Worm (Caenorhabditis elegans) whole organism, young adult: ENCODE measurements around the gene sek-4.

ENCODE experiments used
- D2030.7 ChIP-seq: fragments of 200-800 bp; sonication (Bioruptor generic); IDR thresholded peaks from 2 replicates; pipeline ENCODE4 v1.3.6; 2022; ENCODE audit warnings: missing genetic modification reagents, missing genetic modification characterization, missing compliant biosample characterization
- F22D6.2 ChIP-seq: sonication (generic microtip); optimal IDR thresholded peaks from 2 replicates; lab custom pipeline; 2016; ENCODE audit warnings: mild to moderate bottlenecking, missing genetic modification characterization, missing compliant biosample characterization
- F33H1.4 ChIP-seq: fragments of 200-800 bp; sonication (Bioruptor generic); IDR thresholded peaks from 2 replicates; pipeline ENCODE4 v1.3.6; 2022; ENCODE audit warnings: missing genetic modification reagents, missing genetic modification characterization, missing compliant biosample characterization
- F39B2.1 ChIP-seq: fragments of 200-800 bp; sonication (Bioruptor generic); IDR thresholded peaks from 2 replicates; pipeline ENCODE4 v1.3.6; 2022; ENCODE audit warnings: missing genetic modification reagents, missing genetic modification characterization, missing compliant biosample characterization
- F49E8.2 ChIP-seq: sonication (generic microtip); optimal IDR thresholded peaks from 3 replicates; lab custom pipeline; 2017; ENCODE audit warnings: missing genetic modification characterization, mild to moderate bottlenecking, missing compliant biosample characterization, antibody characterized with exemption, moderate library complexity; ENCODE audit not compliant: insufficient read depth
- T07F8.4 ChIP-seq: sonication (generic microtip); optimal IDR thresholded peaks from 2 replicates; lab custom pipeline; 2016; ENCODE audit warnings: mild to moderate bottlenecking, missing genetic modification characterization, moderate library complexity, missing compliant biosample characterization
- Y53F4B.3 ChIP-seq: fragments of 200-800 bp; sonication (Bioruptor generic); IDR thresholded peaks from 2 replicates; pipeline ENCODE4 v1.3.6; 2022; ENCODE audit warnings: missing genetic modification reagents, missing genetic modification characterization, missing compliant biosample characterization
- Y95B8A.8 ChIP-seq: fragments of 200-800 bp; sonication (Bioruptor generic); IDR thresholded peaks from 2 replicates; pipeline ENCODE4 v1.3.6; 2022; ENCODE audit warnings: missing genetic modification reagents, missing genetic modification characterization, missing compliant biosample characterization
- ZK185.1 ChIP-seq: sonication (generic microtip); optimal IDR thresholded peaks from 2 replicates; lab custom pipeline; 2016; ENCODE audit warnings: mild to moderate bottlenecking, missing genetic modification characterization, missing compliant biosample characterization; ENCODE audit not compliant: poor library complexity, severe bottlenecking
- akir-1 ChIP-seq: fragments of 200-800 bp; sonication (Bioruptor generic); optimal IDR thresholded peaks from 2 replicates; lab custom pipeline; 2018; ENCODE audit warnings: mild to moderate bottlenecking, missing genetic modification characterization, moderate library complexity, missing compliant biosample characterization
- cebp-2 ChIP-seq: fragments of 200-800 bp; sonication (Bioruptor generic); IDR thresholded peaks from 2 replicates; pipeline ENCODE4 v1.3.6; 2022; ENCODE audit warnings: missing genetic modification characterization, missing compliant biosample characterization
- ceh-100 ChIP-seq: fragments of 200-800 bp; sonication (Bioruptor generic); IDR thresholded peaks from 2 replicates; pipeline ENCODE4 v1.3.6; 2022; ENCODE audit warnings: missing genetic modification reagents, missing genetic modification characterization, missing compliant biosample characterization
- ceh-79 ChIP-seq: sonication (generic microtip); optimal IDR thresholded peaks from 2 replicates; lab custom pipeline; 2017; ENCODE audit warnings: mild to moderate bottlenecking, missing genetic modification characterization, missing compliant biosample characterization
- chd-7 ChIP-seq: sonication (generic microtip); optimal IDR thresholded peaks from 2 replicates; lab custom pipeline; 2016; ENCODE audit warnings: mild to moderate bottlenecking, missing genetic modification characterization, moderate library complexity, missing compliant biosample characterization
- dpff-1 ChIP-seq: sonication (generic microtip); optimal IDR thresholded peaks from 2 replicates; lab custom pipeline; 2017; ENCODE audit warnings: mild to moderate bottlenecking, missing genetic modification characterization, missing compliant biosample characterization
- efl-1 ChIP-seq: fragments of 150-350 bp; optimal IDR thresholded peaks from 2 replicates; lab custom pipeline; 2014; ENCODE audit warnings: missing biosample characterization, missing genetic modification reagents, missing genetic modification characterization
- ets-4 ChIP-seq: fragments of 200-800 bp; sonication (Bioruptor generic); optimal IDR thresholded peaks from 2 replicates; lab custom pipeline; 2018; ENCODE audit warnings: mild to moderate bottlenecking, missing genetic modification characterization, missing compliant biosample characterization
- gei-17 ChIP-seq: fragments of 200-800 bp; sonication (Bioruptor generic); optimal IDR thresholded peaks from 2 replicates; lab custom pipeline; 2018; ENCODE audit warnings: mild to moderate bottlenecking, missing genetic modification characterization, missing compliant biosample characterization
- hlh-12 ChIP-seq: sonication (generic microtip); optimal IDR thresholded peaks from 2 replicates; lab custom pipeline; 2016; ENCODE audit warnings: missing genetic modification characterization, missing compliant biosample characterization
- hmg-1.2 ChIP-seq: fragments of 200-800 bp; sonication (Bioruptor generic); IDR thresholded peaks from 2 replicates; pipeline ENCODE4 v1.3.6; 2022; ENCODE audit warnings: missing genetic modification reagents, missing genetic modification characterization, missing compliant biosample characterization
- hrde-1 ChIP-seq: sonication (generic microtip); optimal IDR thresholded peaks from 2 replicates; lab custom pipeline; 2016; ENCODE audit warnings: missing genetic modification characterization, mild to moderate bottlenecking, missing compliant biosample characterization, moderate library complexity, missing genotype, missing genetic modification reagents, borderline replicate concordance
- lag-1 ChIP-seq: fragments of 200-800 bp; sonication (Bioruptor generic); IDR thresholded peaks from 2 replicates; pipeline ENCODE4 v1.3.6; 2022; ENCODE audit warnings: missing genetic modification reagents, missing genetic modification characterization, missing compliant biosample characterization
- let-607 ChIP-seq, 2 experiments: fragments of 200-800 bp in 1 of 2; sonication (Bioruptor generic) in 1 of 2; sonication (generic microtip) in 1 of 2; optimal IDR thresholded peaks; 2 replicates each; lab custom pipeline; 2016 to 2018; ENCODE audit warnings: mild to moderate bottlenecking in 2 of 2, missing compliant biosample characterization in 2 of 2, missing genetic modification characterization in 2 of 2, moderate library complexity in 2 of 2, missing genotype in 1 of 2
- lin-26 ChIP-seq: fragments of 200-800 bp; sonication (Bioruptor generic); IDR thresholded peaks from 2 replicates; pipeline ENCODE4 v1.3.6; 2022; ENCODE audit warnings: missing genetic modification reagents, missing genetic modification characterization, missing compliant biosample characterization
- lin-35 ChIP-seq, 3 experiments: fragments of 150-350 bp in 2 of 3; sonication (generic microtip) in 1 of 3; optimal IDR thresholded peaks; 2 replicates each; lab custom pipeline; 2014 to 2018; ENCODE audit warnings: missing biosample characterization in 3 of 3, missing genetic modification characterization in 3 of 3, missing genetic modification reagents in 3 of 3
- lsl-1 ChIP-seq: fragments of 200-800 bp; sonication (Bioruptor generic); optimal IDR thresholded peaks from 2 replicates; lab custom pipeline; 2018; ENCODE audit warnings: mild to moderate bottlenecking, missing genetic modification characterization, moderate library complexity, missing compliant biosample characterization
- madf-3 ChIP-seq: fragments of 200-800 bp; sonication (Bioruptor generic); IDR thresholded peaks from 2 replicates; pipeline ENCODE4 v1.3.6; 2022; ENCODE audit warnings: missing genetic modification reagents, missing genetic modification characterization, missing compliant biosample characterization
- madf-8 ChIP-seq: fragments of 200-800 bp; sonication (Bioruptor generic); conservative IDR thresholded peaks from 2 replicates; pipeline ENCODE4 v1.3.6; 2022; ENCODE audit warnings: missing genetic modification reagents, missing genetic modification characterization, missing compliant biosample characterization
- mel-28 ChIP-seq: sonication (generic microtip); optimal IDR thresholded peaks from 2 replicates; lab custom pipeline; 2016; ENCODE audit warnings: borderline replicate concordance, mild to moderate bottlenecking, missing genetic modification characterization, missing compliant biosample characterization
- nfyb-1 ChIP-seq: fragments of 200-800 bp; sonication (Bioruptor generic); IDR thresholded peaks from 2 replicates; pipeline ENCODE4 v1.3.6; 2022; ENCODE audit warnings: missing genetic modification reagents, missing genetic modification characterization, missing compliant biosample characterization
- nhr-120 ChIP-seq: fragments of 200-800 bp; sonication (Bioruptor generic); IDR thresholded peaks from 2 replicates; pipeline ENCODE4 v1.3.6; 2022; ENCODE audit warnings: missing genetic modification characterization, missing compliant biosample characterization
- nhr-27 ChIP-seq: fragments of 200-800 bp; sonication (Bioruptor generic); optimal IDR thresholded peaks from 2 replicates; lab custom pipeline; 2018; ENCODE audit warnings: mild to moderate bottlenecking, missing genetic modification characterization, moderate library complexity, missing compliant biosample characterization
- nhr-80 ChIP-seq: sonication (generic microtip); optimal IDR thresholded peaks from 2 replicates; lab custom pipeline; 2016; ENCODE audit warnings: missing genetic modification characterization, missing compliant biosample characterization
- nhr-90 ChIP-seq: sonication (generic microtip); optimal IDR thresholded peaks from 2 replicates; lab custom pipeline; 2016; ENCODE audit warnings: missing genotype, mild to moderate bottlenecking, missing genetic modification characterization, missing compliant biosample characterization
- rec-8 ChIP-seq, 2 experiments: sonication (generic microtip); optimal IDR thresholded peaks; 2 replicates each; lab custom pipeline; 2016; ENCODE audit warnings: mild to moderate bottlenecking in 2 of 2, missing genetic modification characterization in 2 of 2, missing genetic modification reagents in 2 of 2, missing genotype in 2 of 2, missing biosample characterization in 1 of 2, missing compliant biosample characterization in 1 of 2, moderate library complexity in 1 of 2
- rpc-1 ChIP-seq, 2 experiments: fragments of 150-350 bp in 1 of 2; sonication (generic microtip) in 1 of 2; optimal IDR thresholded peaks; 2 replicates each; lab custom pipeline; 2014 to 2018; ENCODE audit warnings: missing biosample characterization in 1 of 2, missing genetic modification characterization in 1 of 2, missing genetic modification reagents in 1 of 2, missing genotype in 1 of 2
- sdz-38 ChIP-seq: sonication (generic microtip); optimal IDR thresholded peaks from 2 replicates; lab custom pipeline; 2016; ENCODE audit warnings: missing genotype, missing genetic modification characterization, missing compliant biosample characterization
- snpc-3.4 ChIP-seq: sonication (generic microtip); optimal IDR thresholded peaks from 2 replicates; lab custom pipeline; 2017; ENCODE audit warnings: missing genetic modification characterization, mild to moderate bottlenecking, missing compliant biosample characterization, antibody characterized with exemption, moderate library complexity, missing genotype, missing genetic modification reagents
- tbx-9 ChIP-seq: sonication (generic microtip); optimal IDR thresholded peaks from 2 replicates; lab custom pipeline; 2016; ENCODE audit warnings: borderline replicate concordance, missing genetic modification characterization, inconsistent platforms, missing compliant biosample characterization
- zfh-2 ChIP-seq: fragments of 200-800 bp; sonication (Bioruptor generic); conservative IDR thresholded peaks from 2 replicates; pipeline ENCODE4 v1.3.6; 2022; ENCODE audit warnings: missing genetic modification reagents, missing genetic modification characterization, missing compliant biosample characterization
- zim-3 ChIP-seq: sonication (generic microtip); optimal IDR thresholded peaks from 2 replicates; lab custom pipeline; 2017; ENCODE audit warnings: mild to moderate bottlenecking, missing genetic modification characterization, moderate library complexity, missing compliant biosample characterization
- ztf-3 ChIP-seq: fragments of 200-800 bp; sonication (Bioruptor generic); optimal IDR thresholded peaks from 2 replicates; lab custom pipeline; 2018; ENCODE audit warnings: mild to moderate bottlenecking, missing genetic modification characterization, missing compliant biosample characterization
- ztf-6 ChIP-seq: fragments of 200-800 bp; sonication (Bioruptor generic); IDR thresholded peaks from 2 replicates; pipeline ENCODE4 v1.3.6; 2022; ENCODE audit warnings: missing genetic modification reagents, missing genetic modification characterization, missing compliant biosample characterization

sek-4 gene

ce11 chrX:5372638-5373037, 2.2 kb upstream of the sek-4 start, which contains the start of gene F35C8.8 (continued):
- TF ChIP-seq ztf-3 (GFP tag; lab: Kevin White, UChicago) (no peak), gei-17 (GFP tag; lab: Kevin White, UChicago) (no peak), snpc-3.4 (tag; lab: Kevin White, UChicago) (no peak), sdz-38 (tag; lab: Kevin White, UChicago) (no peak), hlh-12 (tag; lab: Kevin White, UChicago) (no peak), efl-1 (GFP tag; lab: Kevin White, UChicago) (peak; percentile 66), hmg-1.2 (GFP tag; lab: Robert Waterston, UW) (peak; percentile 48)

- TF ChIP-seq efl-1 (GFP tag; lab: Kevin White, UChicago) (no peak), madf-3 (GFP tag; lab: Robert Waterston, UW) (no peak), T07F8.4 (tag; lab: Kevin White, UChicago) (no peak), ceh-79 (tag; lab: Kevin White, UChicago) (no peak), zim-3 (tag; lab: Kevin White, UChicago) (no peak), rpc-1 (optimal IDR thresholded peaks at IDR 0.05; lab: Kevin White, UChicago) (no peak), rpc-1 (tag; optimal IDR thresholded peaks at IDR 0.05; lab: Kevin White, UChicago) (no peak), hrde-1 (tag; lab: Kevin White, UChicago) (no peak), chd-7 (tag; lab: Kevin White, UChicago) (no peak), nhr-80 (no peak), F33H1.4 (GFP tag; lab: Robert Waterston, UW) (no peak)
- TF ChIP-seq, all 124 proteins: peak for 0
Measured at ce11 chrX:5373597-5373996, 1.3 kb upstream of the sek-4 start.

ce11 chrX:5377307-5377706, 2.4 kb downstream of the sek-4 start, which contains the start of gene sek-5:
sek-5 (plus strand) TSS chrX:5377607.
- TF ChIP-seq lin-26 (GFP tag; lab: Robert Waterston, UW) (no peak), lsl-1 (no peak), F49E8.2 (no peak), D2030.7 (no peak), nhr-80 (no peak), cebp-2 (GFP tag; lab: Robert Waterston, UW) (no peak), nhr-90 (tag; lab: Kevin White, UChicago) (no peak), Y95B8A.8 (no peak), akir-1 (GFP tag; lab: Kevin White, UChicago) (no peak), nhr-120 (GFP tag; lab: Robert Waterston, UW) (no peak), ZK185.1 (no peak), ztf-3 (GFP tag; lab: Kevin White, UChicago) (no peak), nfyb-1 (GFP tag; lab: Robert Waterston, UW) (no peak), lin-35 (GFP tag; optimal IDR thresholded peaks at IDR 0.05; lab: Kevin White, UChicago) (no peak), sdz-38 (tag; lab: Kevin White, UChicago) (no peak), mel-28 (tag; lab: Kevin White, UChicago) (no peak), madf-8 (GFP tag; lab: Robert Waterston, UW) (no peak), nhr-27 (tag; lab: Kevin White, UChicago) (no peak), tbx-9 (tag; lab: Kevin White, UChicago) (no peak)
- TF ChIP-seq, all 124 proteins: peak for 0

ce11 chrX:5382778-5383177, 7.9 kb downstream of the sek-4 start:
- TF ChIP-seq zfh-2 (GFP tag; lab: Robert Waterston, UW) (no peak), dpff-1 (tag; lab: Kevin White, UChicago) (no peak), rec-8 (tag; optimal IDR thresholded peaks at IDR 0.05; lab: Kevin White, UChicago) (no peak), ceh-100 (GFP tag; lab: Robert Waterston, UW) (no peak), F39B2.1 (no peak), F22D6.2 (no peak), lag-1 (GFP tag; lab: Robert Waterston, UW) (no peak), ztf-6 (no peak), ets-4 (no peak), Y53F4B.3 (GFP tag; lab: Robert Waterston, UW) (no peak), rpc-1 (optimal IDR thresholded peaks at IDR 0.05; lab: Kevin White, UChicago) (no peak), rpc-1 (tag; optimal IDR thresholded peaks at IDR 0.05; lab: Kevin White, UChicago) (no peak), let-607 (tag; optimal IDR thresholded peaks at IDR 0.05; lab: Kevin White, UChicago) (no peak), nhr-27 (tag; lab: Kevin White, UChicago) (no peak), hlh-12 (tag; lab: Kevin White, UChicago) (no peak)
